Worm (Caenorhabditis elegans) whole organism, L1 larva: Measurements from ENCODE around the gene acs-5.

Experiments
- ces-1 ChIP-seq: fragments of 150-350 bp; optimal IDR thresholded peaks from 2 replicates; lab custom pipeline; 2014; ENCODE audit warnings: missing biosample characterization, missing genetic modification reagents, missing genetic modification characterization
- fkh-8 ChIP-seq: sonication (generic microtip); optimal IDR thresholded peaks from 2 replicates; lab custom pipeline; 2016; ENCODE audit warnings: mild to moderate bottlenecking, missing genetic modification characterization, missing compliant biosample characterization
- lin-39 ChIP-seq: fragments of 150-350 bp; optimal IDR thresholded peaks from 2 replicates; lab custom pipeline; 2014; ENCODE audit warnings: missing biosample characterization, missing genetic modification reagents, missing genetic modification characterization
- nhr-28 ChIP-seq: fragments of 150-350 bp; optimal IDR thresholded peaks from 2 replicates; lab custom pipeline; 2014; ENCODE audit warnings: missing biosample characterization, missing genetic modification characterization
- rnt-1 ChIP-seq: sonication (generic microtip); optimal IDR thresholded peaks from 2 replicates; lab custom pipeline; 2016; ENCODE audit warnings: mild to moderate bottlenecking, missing genetic modification characterization, moderate library complexity, missing compliant biosample characterization
- skn-1 ChIP-seq: fragments of 150-350 bp; optimal IDR thresholded peaks from 2 replicates; lab custom pipeline; 2014; ENCODE audit warnings: missing biosample characterization, missing genetic modification characterization

ce11 chrIII:13563583-13563982, 20.2 kb upstream of the acs-5 start:
- no peak for TF ChIP-seq nhr-28 (tag; lab: Kevin White, UChicago)
- no peak for TF ChIP-seq lin-39 (tag; lab: Kevin White, UChicago)
- TF ChIP-seq fkh-8 (tag; lab: Kevin White, UChicago) = no peak
- TF ChIP-seq rnt-1 (tag; lab: Kevin White, UChicago) = no peak
- no peak for TF ChIP-seq skn-1 (tag; lab: Kevin White, UChicago)
- TF ChIP-seq ces-1 (GFP tag; lab: Kevin White, UChicago) = no peak
